Fruit fly (Drosophila melanogaster) whole organism: ENCODE data around the gene CG15545.

Experiments used
- EcR ChIP-seq, 2 experiments: fragments of >200 bp; optimal IDR thresholded peaks; 2 replicates each; lab custom pipeline; 2017; ENCODE audit warnings: missing biosample characterization in 2 of 2, missing genetic modification characterization in 2 of 2, missing genetic modification reagents in 2 of 2
- pan ChIP-seq: fragments of >200 bp; optimal IDR thresholded peaks from 2 replicates; lab custom pipeline; 2017
- psq ChIP-seq: fragments of >200 bp; optimal IDR thresholded peaks from 2 replicates; lab custom pipeline; 2017

dm6 chr3R:30874679-30875078 lies 2.5 kb upstream of the CG15545 start:
- TF ChIP-seq pan (no peak), EcR (GFP tag; optimal IDR thresholded peaks at IDR 0.05; lab: Kevin White, UChicago) (no peak), psq (no peak)
